Worm (Caenorhabditis elegans): ENCODE data around the gene clec-61.
A peak's percentile ranks its signal among the peaks of the same experiment; 100 is the strongest.

The clec-61 gene

ce11 chrII:10446300-10446699, 44.0 kb downstream of the clec-61 start (continued):
- TF ChIP-seq nhr-77 (tag; optimal IDR thresholded peaks at IDR 0.05) (no peak), unc-39 (tag; optimal IDR thresholded peaks at IDR 0.05) (no peak), aly-2 (tag; optimal IDR thresholded peaks at IDR 0.05) (no peak), nhr-23 (tag; optimal IDR thresholded peaks at IDR 0.05) (peak; percentile 26), zag-1 (tag; optimal IDR thresholded peaks at IDR 0.05) (no peak)

- TF ChIP-seq ama-1 (optimal IDR thresholded peaks at IDR 0.05) (peak; percentile 1), fkh-10 (GFP tag; optimal IDR thresholded peaks at IDR 0.05) (peak; percentile 1), skn-1 (tag; optimal IDR thresholded peaks at IDR 0.05) (no peak), ceh-82 (tag; optimal IDR thresholded peaks at IDR 0.05) (no peak), nfya-1 (tag; optimal IDR thresholded peaks at IDR 0.05; ENCODE audit: insufficient read depth) (peak; percentile 25), mdl-1 (tag; optimal IDR thresholded peaks at IDR 0.05) (no peak), nhr-25 (tag; optimal IDR thresholded peaks at IDR 0.05) (peak; percentile 27), lin-15B (tag; optimal IDR thresholded peaks at IDR 0.05) (peak; percentile 30)
Measured at ce11 chrII:10445738-10446137, 44.6 kb downstream of the clec-61 start.

ce11 chrII:10444971-10445707, 45.2 kb downstream of the clec-61 start:
- TF ChIP-seq egl-5 (tag; optimal IDR thresholded peaks at IDR 0.05) (peak; percentile 14), lin-15B (tag; optimal IDR thresholded peaks at IDR 0.05) (peak; percentile 1), nfya-1 (tag; optimal IDR thresholded peaks at IDR 0.05; ENCODE audit: insufficient read depth) (no peak), ama-1 (optimal IDR thresholded peaks at IDR 0.05) (no peak), pha-4 (tag; optimal IDR thresholded peaks at IDR 0.05) (peak; percentile 83)

ce11 chrII:10443898-10444297, 46.4 kb downstream of the clec-61 start:
- no peak for TF ChIP-seq daf-12 (tag; optimal IDR thresholded peaks at IDR 0.05)
- TF ChIP-seq ceh-28 (tag; optimal IDR thresholded peaks at IDR 0.05): no peak
- TF ChIP-seq ztf-11 (tag; optimal IDR thresholded peaks at IDR 0.05): no peak
- no peak for TF ChIP-seq egl-5 (tag; optimal IDR thresholded peaks at IDR 0.05)
- no peak for TF ChIP-seq tbx-2 (tag; optimal IDR thresholded peaks at IDR 0.05)
- peak; percentile 72 for TF ChIP-seq pqm-1 (tag; optimal IDR thresholded peaks at IDR 0.05)
- TF ChIP-seq elt-2 (tag; optimal IDR thresholded peaks at IDR 0.05): peak; percentile 83

- peak; percentile 2 for TF ChIP-seq elt-2 (tag; optimal IDR thresholded peaks at IDR 0.05)
Measured at ce11 chrII:10442846-10443245, 47.5 kb downstream of the clec-61 start, which contains the start of gene ZK673.1. ZK673.1 (plus strand) TSS chrII:10443146.

- TF ChIP-seq fos-1 (tag; optimal IDR thresholded peaks at IDR 0.05): no peak
- TF ChIP-seq pha-4 (tag; optimal IDR thresholded peaks at IDR 0.05): no peak
- TF ChIP-seq zag-1 (tag; optimal IDR thresholded peaks at IDR 0.05): no peak
- no peak for TF ChIP-seq skn-1 (tag; optimal IDR thresholded peaks at IDR 0.05)
- TF ChIP-seq hmg-11 (tag; optimal IDR thresholded peaks at IDR 0.05): no peak
- no peak for TF ChIP-seq mml-1 (tag; optimal IDR thresholded peaks at IDR 0.05)
- TF ChIP-seq elt-2 (tag; optimal IDR thresholded peaks at IDR 0.05): no peak
- TF ChIP-seq egl-5 (tag; optimal IDR thresholded peaks at IDR 0.05): no peak
- TF ChIP-seq ama-1 (optimal IDR thresholded peaks at IDR 0.05): no peak
- no peak for TF ChIP-seq egl-27 (tag; optimal IDR thresholded peaks at IDR 0.05)
- no peak for TF ChIP-seq nhr-12 (tag; optimal IDR thresholded peaks at IDR 0.05)
Measured at ce11 chrII:10439976-10440375, 50.4 kb downstream of the clec-61 start, which contains the start of gene E04D5.4. E04D5.4 (plus strand) TSS chrII:10440276.
